Fruit fly (Drosophila melanogaster) whole organism, adult: ENCODE results near the gene CG31036.

Experiments
- CG11617 ChIP-seq: fragments of 200-800 bp; sonication (Bioruptor generic); optimal IDR thresholded peaks from 2 replicates; lab custom pipeline; 2017; ENCODE audit warnings: mild to moderate bottlenecking, missing biosample characterization, missing genetic modification reagents, missing genetic modification characterization
- CG12768 ChIP-seq: fragments of 200-800 bp; sonication (Bioruptor generic); optimal IDR thresholded peaks from 2 replicates; lab custom pipeline; 2017; ENCODE audit warnings: missing biosample characterization, missing genetic modification characterization, mild to moderate bottlenecking, moderate library complexity, missing genetic modification reagents
- CG14711 ChIP-seq: fragments of 200-800 bp; sonication (Bioruptor generic); optimal IDR thresholded peaks from 2 replicates; lab custom pipeline; 2018; ENCODE audit warnings: missing biosample characterization, mild to moderate bottlenecking, missing genetic modification characterization, moderate library complexity
- CG1620 ChIP-seq: fragments of 200-800 bp; sonication (Bioruptor generic); optimal IDR thresholded peaks from 2 replicates; lab custom pipeline; 2016; ENCODE audit warnings: missing biosample characterization, missing genetic modification characterization
- CG33017 ChIP-seq: fragments of 200-800 bp; sonication (Bioruptor generic); optimal IDR thresholded peaks from 2 replicates; lab custom pipeline; 2018; ENCODE audit warnings: missing biosample characterization, mild to moderate bottlenecking, missing genetic modification characterization, moderate library complexity
- CG5204 ChIP-seq: fragments of 200-800 bp; sonication (Bioruptor generic); optimal IDR thresholded peaks from 2 replicates; lab custom pipeline; 2016; ENCODE audit warnings: missing biosample characterization, missing genetic modification characterization
- CG7045 ChIP-seq: fragments of 200-800 bp; sonication (Bioruptor generic); optimal IDR thresholded peaks from 2 replicates; lab custom pipeline; 2017; ENCODE audit warnings: missing biosample characterization, mild to moderate bottlenecking, missing genetic modification characterization
- CG7101 ChIP-seq: fragments of 200-800 bp; sonication (Bioruptor generic); optimal IDR thresholded peaks from 2 replicates; lab custom pipeline; 2018; ENCODE audit warnings: missing biosample characterization, mild to moderate bottlenecking, missing genetic modification characterization, moderate library complexity
- Clk ChIP-seq: fragments of 200-800 bp; sonication (Bioruptor generic); optimal IDR thresholded peaks from 2 replicates; lab custom pipeline; 2017; ENCODE audit warnings: missing biosample characterization, missing genetic modification characterization
- Crg-1 ChIP-seq: fragments of 200-800 bp; sonication (Bioruptor generic); optimal IDR thresholded peaks from 2 replicates; lab custom pipeline; 2016; ENCODE audit warnings: missing biosample characterization, missing genetic modification characterization
- Hr96 ChIP-seq: fragments of 200-800 bp; sonication (Bioruptor generic); optimal IDR thresholded peaks from 2 replicates; lab custom pipeline; 2016; ENCODE audit warnings: missing biosample characterization, missing genetic modification characterization
- Mnt ChIP-seq: fragments of 200-800 bp; sonication (Bioruptor generic); optimal IDR thresholded peaks from 2 replicates; lab custom pipeline; 2016; ENCODE audit warnings: missing biosample characterization, mild to moderate bottlenecking, missing genetic modification characterization
- bab1 ChIP-seq: fragments of 200-800 bp; sonication (Bioruptor generic); optimal IDR thresholded peaks from 3 replicates; lab custom pipeline; 2019; ENCODE audit warnings: missing biosample characterization, mild to moderate bottlenecking, missing genetic modification characterization, moderate library complexity
- cic ChIP-seq: fragments of 200-800 bp; sonication (Bioruptor generic); optimal IDR thresholded peaks from 2 replicates; lab custom pipeline; 2017; ENCODE audit warnings: missing biosample characterization, mild to moderate bottlenecking, missing genetic modification characterization, moderate library complexity
- cnc ChIP-seq, 2 experiments: fragments of >200 bp; optimal IDR thresholded peaks; 2 replicates each; lab custom pipeline; 2017
- kay ChIP-seq: fragments of 200-800 bp; sonication (Bioruptor generic); peaks from one replicate; lab custom pipeline; 2016; ENCODE audit warnings: missing biosample characterization, missing genetic modification characterization, borderline replicate concordance
- ovo ChIP-seq: fragments of 200-800 bp; sonication (Bioruptor generic); optimal IDR thresholded peaks from 2 replicates; lab custom pipeline; 2016; ENCODE audit warnings: missing biosample characterization, missing genetic modification characterization
- pad ChIP-seq: fragments of 200-800 bp; sonication (Bioruptor generic); optimal IDR thresholded peaks from 3 replicates; lab custom pipeline; 2017; ENCODE audit warnings: missing biosample characterization, missing genetic modification characterization, mild to moderate bottlenecking, moderate library complexity, missing genetic modification reagents
- tj ChIP-seq: fragments of 200-800 bp; sonication (Bioruptor generic); optimal IDR thresholded peaks from 3 replicates; lab custom pipeline; 2017; ENCODE audit warnings: missing biosample characterization, mild to moderate bottlenecking, missing genetic modification characterization, moderate library complexity
- toe ChIP-seq: fragments of 200-800 bp; sonication (Bioruptor generic); optimal IDR thresholded peaks from 2 replicates; lab custom pipeline; 2016; ENCODE audit warnings: missing biosample characterization, missing genetic modification characterization

CG31036 gene

DNA sequence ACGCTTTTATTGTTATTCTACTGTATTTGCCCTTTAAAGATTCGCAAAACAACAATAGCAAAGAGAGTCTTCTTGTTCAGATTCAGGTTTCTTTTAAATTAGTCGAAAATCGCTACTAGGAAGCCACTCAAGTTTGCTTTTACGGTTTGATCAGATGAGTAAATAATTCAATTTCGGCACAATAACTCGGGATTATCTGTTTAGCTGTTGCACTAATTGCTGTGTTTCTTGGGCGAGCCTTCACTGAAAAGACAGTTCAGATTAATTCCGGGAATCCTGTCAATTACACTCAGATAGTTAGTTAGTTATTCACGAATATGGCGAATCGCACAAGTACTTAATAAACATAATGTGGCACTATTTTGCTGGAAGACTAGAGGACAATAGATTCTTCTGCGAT, 41.2 kb upstream of the CG31036 start:
- TF ChIP-seq cic (GFP tag; lab: Kevin White, UChicago) (no peak), ovo (GFP tag; lab: Kevin White, UChicago) (no peak), pad (GFP tag; lab: Kevin White, UChicago) (no peak), tj (no peak), CG14711 (no peak), CG7101 (tag; lab: Kevin White, UChicago) (no peak), Crg-1 (GFP tag; lab: Kevin White, UChicago) (no peak), CG33017 (tag; lab: Kevin White, UChicago) (no peak), cnc (optimal IDR thresholded peaks at IDR 0.05; lab: Kevin White, UChicago) (no peak), Hr96 (GFP tag; lab: Kevin White, UChicago) (no peak), CG12768 (GFP tag; lab: Kevin White, UChicago) (no peak), toe (GFP tag; lab: Kevin White, UChicago) (no peak), Clk (GFP tag; lab: Kevin White, UChicago) (no peak), kay (GFP tag; lab: Kevin White, UChicago) (no peak), CG11617 (GFP tag; lab: Kevin White, UChicago) (no peak), bab1 (GFP tag; lab: Kevin White, UChicago) (no peak), CG1620 (GFP tag; lab: Kevin White, UChicago) (no peak)

DNA sequence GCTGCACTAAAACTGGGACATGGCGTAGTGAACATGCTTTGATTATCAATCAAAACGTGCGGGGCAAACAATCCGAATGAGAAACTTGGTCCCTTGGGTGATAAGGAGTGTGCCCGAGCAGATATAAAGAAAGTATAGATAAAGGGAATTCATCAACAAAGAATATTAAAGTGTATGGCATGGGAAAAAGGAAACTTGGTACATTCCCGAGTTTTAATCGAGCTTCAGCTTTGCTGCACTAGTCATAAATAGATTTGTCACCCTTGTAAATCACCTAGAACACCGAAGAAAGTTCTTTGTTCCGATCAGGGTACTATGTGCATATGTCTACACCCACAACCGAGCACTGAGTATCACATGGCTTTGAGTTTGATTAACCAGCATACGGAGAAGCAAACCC, 40.4 kb upstream of the CG31036 start:
- TF ChIP-seq CG7101 (tag; lab: Kevin White, UChicago), result no peak
- TF ChIP-seq cic (GFP tag; lab: Kevin White, UChicago), result peak; percentile 26
- no peak for TF ChIP-seq CG5204 (GFP tag; lab: Kevin White, UChicago)
- no peak for TF ChIP-seq Clk (GFP tag; lab: Kevin White, UChicago)
- TF ChIP-seq CG12768 (GFP tag; lab: Kevin White, UChicago), result no peak
- no peak for TF ChIP-seq CG7045 (GFP tag; lab: Kevin White, UChicago)
- no peak for TF ChIP-seq pad (GFP tag; lab: Kevin White, UChicago)
- no peak for TF ChIP-seq Hr96 (GFP tag; lab: Kevin White, UChicago)
- TF ChIP-seq cnc (optimal IDR thresholded peaks at IDR 0.05; lab: Kevin White, UChicago), result no peak
- no peak for TF ChIP-seq bab1 (GFP tag; lab: Kevin White, UChicago)
- no peak for TF ChIP-seq ovo (GFP tag; lab: Kevin White, UChicago)
- no peak for TF ChIP-seq kay (GFP tag; lab: Kevin White, UChicago)
- no peak for TF ChIP-seq CG1620 (GFP tag; lab: Kevin White, UChicago)
- TF ChIP-seq Crg-1 (GFP tag; lab: Kevin White, UChicago), result no peak
- peak; percentile 7 for TF ChIP-seq Mnt (GFP tag; lab: Kevin White, UChicago)
- TF ChIP-seq CG33017 (tag; lab: Kevin White, UChicago), result no peak

DNA sequence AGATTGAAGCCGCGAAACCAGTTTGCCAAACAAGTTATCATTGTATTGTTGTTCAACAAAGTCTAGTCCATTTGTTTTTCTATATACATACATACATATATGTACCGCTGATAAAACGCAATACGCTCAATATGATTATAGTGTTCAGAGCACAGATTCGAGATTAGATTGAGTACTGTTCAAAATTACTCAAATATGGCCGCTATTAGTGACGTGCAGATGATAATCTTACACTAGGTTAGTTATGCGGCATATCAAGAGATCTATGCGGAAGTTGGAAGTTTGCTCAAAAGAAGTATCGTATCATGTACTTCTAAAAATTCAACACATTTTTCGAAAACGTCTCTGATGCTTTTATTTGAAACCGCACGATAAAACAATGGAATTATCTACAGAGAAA, 40.0 kb upstream of the CG31036 start:
- TF ChIP-seq bab1 (GFP tag; lab: Kevin White, UChicago) (no peak), Hr96 (GFP tag; lab: Kevin White, UChicago) (no peak), Mnt (GFP tag; lab: Kevin White, UChicago) (no peak), CG11617 (GFP tag; lab: Kevin White, UChicago) (no peak), cnc (optimal IDR thresholded peaks at IDR 0.05; lab: Kevin White, UChicago) (no peak), Clk (GFP tag; lab: Kevin White, UChicago) (no peak), CG12768 (GFP tag; lab: Kevin White, UChicago) (no peak), CG5204 (GFP tag; lab: Kevin White, UChicago) (no peak), kay (GFP tag; lab: Kevin White, UChicago) (no peak), CG33017 (tag; lab: Kevin White, UChicago) (no peak), Crg-1 (GFP tag; lab: Kevin White, UChicago) (no peak), pad (GFP tag; lab: Kevin White, UChicago) (no peak), CG7045 (GFP tag; lab: Kevin White, UChicago) (no peak), CG7101 (tag; lab: Kevin White, UChicago) (no peak), toe (GFP tag; lab: Kevin White, UChicago) (no peak), CG1620 (GFP tag; lab: Kevin White, UChicago) (no peak), cic (GFP tag; lab: Kevin White, UChicago) (no peak), ovo (GFP tag; lab: Kevin White, UChicago) (no peak), CG14711 (no peak)

DNA sequence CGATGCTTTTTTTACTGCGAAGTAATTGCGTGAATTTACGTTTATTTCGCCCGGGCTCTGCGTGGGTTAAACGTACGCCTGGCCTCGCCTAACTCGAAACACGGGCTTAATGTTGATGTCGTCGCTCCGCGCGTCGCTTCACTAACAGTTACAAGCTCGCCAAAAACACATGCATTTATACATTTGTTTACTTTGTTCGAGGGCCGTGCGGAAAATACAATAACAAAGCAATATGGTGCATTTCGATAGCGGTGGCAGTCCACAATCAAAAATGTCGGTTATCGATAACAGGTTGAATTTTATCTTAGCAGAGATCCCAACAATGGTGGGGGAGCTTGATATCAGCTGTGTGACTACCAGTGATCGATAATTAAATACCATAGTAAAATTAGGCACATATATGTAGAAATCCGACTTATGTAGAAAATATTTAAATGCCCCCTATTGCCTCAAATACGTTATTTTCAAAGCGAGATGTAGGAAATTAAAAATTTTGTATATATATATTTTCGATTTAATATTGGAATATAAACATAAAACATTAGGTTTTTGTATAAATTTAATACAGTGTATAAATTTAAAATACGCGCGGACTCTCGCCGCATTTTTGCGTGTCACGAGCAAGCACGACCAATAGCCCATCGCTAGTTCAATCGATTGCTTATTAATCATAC, 39.1 kb upstream of the CG31036 start, which contains the start of gene Zip99C:
Zip99C (minus strand) TSS at position 220 of the 674 bp plus-strand sequence.
- TF ChIP-seq pad (GFP tag; lab: Kevin White, UChicago) (peak; percentile 32), Clk (GFP tag; lab: Kevin White, UChicago) (no peak), Hr96 (GFP tag; lab: Kevin White, UChicago) (no peak), kay (GFP tag; lab: Kevin White, UChicago) (peak; percentile 100), Crg-1 (GFP tag; lab: Kevin White, UChicago) (peak; percentile 1), CG7101 (tag; lab: Kevin White, UChicago) (peak; percentile 21), CG12768 (GFP tag; lab: Kevin White, UChicago) (no peak), CG14711 (peak; percentile 29), bab1 (GFP tag; lab: Kevin White, UChicago) (peak; percentile 28), cic (GFP tag; lab: Kevin White, UChicago) (peak; percentile 42), ovo (GFP tag; lab: Kevin White, UChicago) (peak; percentile 20), tj (no peak), Mnt (GFP tag; lab: Kevin White, UChicago) (peak; percentile 90), CG11617 (GFP tag; lab: Kevin White, UChicago) (peak; percentile 36), CG1620 (GFP tag; lab: Kevin White, UChicago) (peak; percentile 57), CG33017 (tag; lab: Kevin White, UChicago) (no peak), CG5204 (GFP tag; lab: Kevin White, UChicago) (no peak), cnc (optimal IDR thresholded peaks at IDR 0.05; lab: Kevin White, UChicago) (no peak), CG7045 (GFP tag; lab: Kevin White, UChicago) (peak; percentile 14), toe (GFP tag; lab: Kevin White, UChicago) (no peak)
